Worm (Caenorhabditis elegans) whole organism, L1 larva: ENCODE data around the gene R10E8.1.

ENCODE experiments used
- aha-1 ChIP-seq: fragments of 150-350 bp; optimal IDR thresholded peaks from 2 replicates; lab custom pipeline; 2014; ENCODE audit warnings: missing biosample characterization, missing genetic modification characterization
- ama-1 ChIP-seq: fragments of 150-350 bp; optimal IDR thresholded peaks from 2 replicates; lab custom pipeline; 2014
- ceh-63 ChIP-seq: fragments of 200-800 bp; sonication (Bioruptor generic); optimal IDR thresholded peaks from 2 replicates; lab custom pipeline; 2018; ENCODE audit warnings: mild to moderate bottlenecking, missing genetic modification characterization, missing compliant biosample characterization
- ceh-90 ChIP-seq: sonication (generic microtip); optimal IDR thresholded peaks from 2 replicates; lab custom pipeline; 2016; ENCODE audit warnings: missing genetic modification characterization, missing compliant biosample characterization
- efl-1 ChIP-seq, 4 experiments: fragments of 150-350 bp; optimal IDR thresholded peaks in 3 of 4; peaks in 1 of 4; 1 replicate in 1 of 4; 2 replicates in 3 of 4; lab custom pipeline; 2014; ENCODE audit warnings: missing biosample characterization in 2 of 4, missing genetic modification characterization in 2 of 4, missing genetic modification reagents in 2 of 4
- elt-3 ChIP-seq, 6 experiments: fragments of 150-350 bp in 1 of 6; sonication (generic microtip); optimal IDR thresholded peaks; 2 replicates each; lab custom pipeline; 2017 to 2018; ENCODE audit warnings: missing biosample characterization in 6 of 6, missing genetic modification characterization in 6 of 6, inconsistent platforms in 1 of 6
- fkh-10 ChIP-seq: sonication (generic microtip); optimal IDR thresholded peaks from 2 replicates; lab custom pipeline; 2017; ENCODE audit warnings: missing biosample characterization, missing genetic modification reagents, missing genetic modification characterization
- lin-35 ChIP-seq, 2 experiments: fragments of 150-350 bp; optimal IDR thresholded peaks; 2 replicates each; lab custom pipeline; 2014; ENCODE audit warnings: missing biosample characterization in 2 of 2, missing genetic modification characterization in 2 of 2, missing genetic modification reagents in 2 of 2
- lin-39 ChIP-seq: fragments of 150-350 bp; optimal IDR thresholded peaks from 2 replicates; lab custom pipeline; 2014; ENCODE audit warnings: missing biosample characterization, missing genetic modification reagents, missing genetic modification characterization
- mab-9 ChIP-seq: fragments of 200-800 bp; sonication (Bioruptor generic); IDR thresholded peaks from 2 replicates; pipeline ENCODE4 v1.3.6; 2022; ENCODE audit warnings: missing genetic modification reagents, missing genetic modification characterization, missing compliant biosample characterization
- mdl-1 ChIP-seq, 2 experiments: fragments of 150-350 bp; optimal IDR thresholded peaks; 2 replicates each; lab custom pipeline; 2014 to 2017; ENCODE audit warnings: missing biosample characterization in 2 of 2, missing genetic modification characterization in 2 of 2, inconsistent platforms in 1 of 2
- nhr-11 ChIP-seq: fragments of 150-350 bp; optimal IDR thresholded peaks from 2 replicates; lab custom pipeline; 2014; ENCODE audit warnings: missing biosample characterization, missing genetic modification characterization
- nhr-71 ChIP-seq: sonication (generic microtip); optimal IDR thresholded peaks from 2 replicates; lab custom pipeline; 2016; ENCODE audit warnings: mild to moderate bottlenecking, missing genetic modification characterization, moderate library complexity, missing compliant biosample characterization
- nhr-84 ChIP-seq: sonication (generic microtip); optimal IDR thresholded peaks from 2 replicates; lab custom pipeline; 2017; ENCODE audit warnings: missing biosample characterization, missing genetic modification characterization
- pag-3 ChIP-seq: sonication (generic microtip); optimal IDR thresholded peaks from 2 replicates; lab custom pipeline; 2017; ENCODE audit warnings: missing genetic modification characterization, mild to moderate bottlenecking, missing compliant biosample characterization, antibody characterized with exemption, borderline replicate concordance; ENCODE audit not compliant: insufficient read depth
- pqm-1 ChIP-seq: sonication (generic microtip); optimal IDR thresholded peaks from 3 replicates; lab custom pipeline; 2017; ENCODE audit warnings: missing biosample characterization, missing genetic modification characterization
- rnt-1 ChIP-seq: sonication (generic microtip); optimal IDR thresholded peaks from 2 replicates; lab custom pipeline; 2016; ENCODE audit warnings: mild to moderate bottlenecking, missing genetic modification characterization, moderate library complexity, missing compliant biosample characterization
- snpc-4 ChIP-seq: fragments of 150-350 bp; optimal IDR thresholded peaks from 2 replicates; lab custom pipeline; 2014; ENCODE audit warnings: missing biosample characterization, missing genetic modification characterization
- swsn-7 ChIP-seq: sonication (generic microtip); optimal IDR thresholded peaks from 2 replicates; lab custom pipeline; 2016; ENCODE audit warnings: missing genetic modification characterization, missing compliant biosample characterization
- tbx-2 ChIP-seq: sonication (generic microtip); optimal IDR thresholded peaks from 2 replicates; lab custom pipeline; 2016; ENCODE audit warnings: missing genetic modification characterization, missing compliant biosample characterization
- unc-86 ChIP-seq: sonication (generic microtip); optimal IDR thresholded peaks from 2 replicates; lab custom pipeline; 2016; ENCODE audit warnings: missing genetic modification characterization, missing compliant biosample characterization
- unc-98 ChIP-seq: fragments of 200-800 bp; sonication (Bioruptor generic); IDR thresholded peaks from 2 replicates; pipeline ENCODE4 v1.3.6; 2022; ENCODE audit warnings: missing genetic modification characterization, missing compliant biosample characterization

R10E8.1 gene

ce11 chrV:18198421-18198820 lies 53.8 kb downstream of the R10E8.1 start, which contains the start of gene F16H6.4:
F16H6.4 (plus strand) TSS chrV:18198721.
- no peak for TF ChIP-seq lin-39
- no peak for TF ChIP-seq tbx-2 (tag; lab: Kevin White, UChicago)
- no peak for TF ChIP-seq elt-3 (tag; optimal IDR thresholded peaks at IDR 0.05; lab: Kevin White, UChicago)
- no peak for TF ChIP-seq efl-1 (optimal IDR thresholded peaks at IDR 0.05; lab: Kevin White, UChicago)
- TF ChIP-seq efl-1 (GFP tag; optimal IDR thresholded peaks at IDR 0.05 in 1 of 2; lab: Kevin White, UChicago) = no peak
- no peak for TF ChIP-seq fkh-10
- no peak for TF ChIP-seq mdl-1 (tag; optimal IDR thresholded peaks at IDR 0.05; lab: Kevin White, UChicago)
- TF ChIP-seq nhr-11 = no peak
- TF ChIP-seq ceh-90 (tag; lab: Kevin White, UChicago) = no peak
- TF ChIP-seq rnt-1 (tag; lab: Kevin White, UChicago) = no peak
- no peak for TF ChIP-seq nhr-84 (tag; lab: Kevin White, UChicago)
- TF ChIP-seq pag-3 (tag; lab: Kevin White, UChicago) = no peak
- TF ChIP-seq mab-9 (GFP tag; lab: Robert Waterston, UW) = no peak

DNA sequence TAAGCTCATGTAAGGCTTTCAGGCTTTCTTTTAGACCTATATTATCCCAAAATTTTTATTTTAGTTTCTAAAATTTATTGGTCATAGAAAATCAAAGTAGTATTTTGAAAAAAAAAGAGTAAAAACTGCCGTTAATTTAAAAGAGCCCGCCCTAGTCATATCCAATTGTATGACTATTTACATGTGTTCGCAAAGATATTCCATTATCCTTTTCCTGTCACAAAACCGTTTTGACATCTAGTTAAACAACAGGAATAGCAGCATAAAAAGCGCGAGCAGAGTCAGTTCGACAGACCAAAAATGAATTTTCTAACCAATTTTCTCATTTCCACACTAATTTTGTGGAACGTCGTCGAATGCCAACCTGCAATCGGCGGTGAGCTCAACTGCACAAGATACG lies 57.2 kb downstream of the R10E8.1 start, which contains the start of gene F16H6.3:
F16H6.3 (plus strand) TSS at position 301 of the 400 bp plus-strand sequence.
- TF ChIP-seq aha-1 (tag; lab: Kevin White, UChicago) = no peak
- TF ChIP-seq unc-98 (GFP tag; lab: Robert Waterston, UW) = no peak
- no peak for TF ChIP-seq ceh-63 (GFP tag; lab: Kevin White, UChicago)
- TF ChIP-seq snpc-4 (tag; lab: Kevin White, UChicago) = no peak
- TF ChIP-seq lin-35 (GFP tag; optimal IDR thresholded peaks at IDR 0.05; lab: Kevin White, UChicago) = no peak
- no peak for TF ChIP-seq pqm-1 (tag; lab: Kevin White, UChicago)
- no peak for TF ChIP-seq ama-1 (lab: Kevin White, UChicago)
- TF ChIP-seq swsn-7 (tag; lab: Kevin White, UChicago) = no peak
- TF ChIP-seq unc-86 (tag; lab: Kevin White, UChicago) = no peak
- TF ChIP-seq ceh-90 (tag; lab: Kevin White, UChicago) = no peak
- no peak for TF ChIP-seq nhr-71 (tag; lab: Kevin White, UChicago)
